Worm (Caenorhabditis elegans) whole organism, young adult: ENCODE measurements around the gene T01C3.11.
A peak's percentile ranks its signal among the peaks of the same experiment; 100 is the strongest.

Experiments used
- B0019.2 ChIP-seq: fragments of 200-800 bp; sonication (Bioruptor generic); conservative IDR thresholded peaks from 2 replicates; pipeline ENCODE4 v1.3.6; 2022; ENCODE audit warnings: missing genetic modification reagents, missing genetic modification characterization, missing compliant biosample characterization
- B0336.3 ChIP-seq: fragments of 200-800 bp; sonication (Bioruptor generic); IDR thresholded peaks from 2 replicates; pipeline ENCODE4 v1.3.6; 2022; ENCODE audit warnings: missing genetic modification characterization, missing compliant biosample characterization
- F22D6.2 ChIP-seq: sonication (generic microtip); optimal IDR thresholded peaks from 2 replicates; lab custom pipeline; 2016; ENCODE audit warnings: mild to moderate bottlenecking, missing genetic modification characterization, missing compliant biosample characterization
- F33H1.4 ChIP-seq: fragments of 200-800 bp; sonication (Bioruptor generic); IDR thresholded peaks from 2 replicates; pipeline ENCODE4 v1.3.6; 2022; ENCODE audit warnings: missing genetic modification reagents, missing genetic modification characterization, missing compliant biosample characterization
- F37B4.10 ChIP-seq: fragments of 200-800 bp; sonication (Bioruptor generic); IDR thresholded peaks from 2 replicates; pipeline ENCODE4 v1.3.6; 2022; ENCODE audit warnings: missing genetic modification characterization, missing compliant biosample characterization
- F39B2.1 ChIP-seq: fragments of 200-800 bp; sonication (Bioruptor generic); IDR thresholded peaks from 2 replicates; pipeline ENCODE4 v1.3.6; 2022; ENCODE audit warnings: missing genetic modification reagents, missing genetic modification characterization, missing compliant biosample characterization
- F57C9.4 ChIP-seq: sonication (generic microtip); optimal IDR thresholded peaks from 2 replicates; lab custom pipeline; 2017; ENCODE audit warnings: mild to moderate bottlenecking, missing genetic modification characterization, missing compliant biosample characterization
- T26A5.8 ChIP-seq: sonication (generic microtip); optimal IDR thresholded peaks from 2 replicates; lab custom pipeline; 2016; ENCODE audit warnings: missing genetic modification characterization, missing compliant biosample characterization
- Y53F4B.3 ChIP-seq: fragments of 200-800 bp; sonication (Bioruptor generic); IDR thresholded peaks from 2 replicates; pipeline ENCODE4 v1.3.6; 2022; ENCODE audit warnings: missing genetic modification reagents, missing genetic modification characterization, missing compliant biosample characterization
- Y53G8AR.9 ChIP-seq: fragments of 200-800 bp; sonication (Bioruptor generic); conservative IDR thresholded peaks from 2 replicates; pipeline ENCODE4 v1.3.6; 2022; ENCODE audit warnings: missing genetic modification reagents, missing genetic modification characterization, missing compliant biosample characterization
- Y56A3A.18 ChIP-seq: fragments of 200-800 bp; sonication (Bioruptor generic); IDR thresholded peaks from 2 replicates; pipeline ENCODE4 v1.3.6; 2022; ENCODE audit warnings: missing genetic modification reagents, missing genetic modification characterization, missing compliant biosample characterization
- Y67H2A.10 ChIP-seq: fragments of 200-800 bp; sonication (Bioruptor generic); conservative IDR thresholded peaks from 2 replicates; pipeline ENCODE4 v1.3.6; 2022; ENCODE audit warnings: missing genetic modification reagents, missing genetic modification characterization, missing compliant biosample characterization
- Y95B8A.8 ChIP-seq: fragments of 200-800 bp; sonication (Bioruptor generic); IDR thresholded peaks from 2 replicates; pipeline ENCODE4 v1.3.6; 2022; ENCODE audit warnings: missing genetic modification reagents, missing genetic modification characterization, missing compliant biosample characterization
- aptf-2 ChIP-seq: fragments of 200-800 bp; sonication (Bioruptor generic); conservative IDR thresholded peaks from 2 replicates; pipeline ENCODE4 v1.3.6; 2022; ENCODE audit warnings: missing genetic modification reagents, missing genetic modification characterization, missing compliant biosample characterization
- atf-7 ChIP-seq: sonication (generic microtip); optimal IDR thresholded peaks from 2 replicates; lab custom pipeline; 2017; ENCODE audit warnings: mild to moderate bottlenecking, missing genetic modification characterization, missing compliant biosample characterization
- attf-6 ChIP-seq: fragments of 200-800 bp; sonication (Bioruptor generic); IDR thresholded peaks from 2 replicates; pipeline ENCODE4 v1.3.6; 2022; ENCODE audit warnings: missing genetic modification reagents, missing genetic modification characterization, missing compliant biosample characterization
- bed-2 ChIP-seq: fragments of 200-800 bp; sonication (Bioruptor generic); IDR thresholded peaks from 2 replicates; pipeline ENCODE4 v1.3.6; 2022; ENCODE audit warnings: missing genetic modification reagents, missing genetic modification characterization, missing compliant biosample characterization
- cebp-1 ChIP-seq, 2 experiments: fragments of 200-800 bp in 1 of 2; sonication (Bioruptor generic) in 1 of 2; sonication (generic microtip) in 1 of 2; IDR thresholded peaks in 1 of 2; optimal IDR thresholded peaks in 1 of 2; 2 replicates each; pipeline versions ENCODE4 v1.3.6 to Lab custom; 2017 to 2022; ENCODE audit warnings: missing compliant biosample characterization in 2 of 2, missing genetic modification characterization in 2 of 2, mild to moderate bottlenecking in 1 of 2, missing genetic modification reagents in 1 of 2, moderate library complexity in 1 of 2
- ceh-58 ChIP-seq: fragments of 200-800 bp; sonication (Bioruptor generic); IDR thresholded peaks from 2 replicates; pipeline ENCODE4 v1.3.6; 2022; ENCODE audit warnings: missing genetic modification characterization, missing compliant biosample characterization
- egl-18 ChIP-seq: fragments of 200-800 bp; sonication (Bioruptor generic); IDR thresholded peaks from 2 replicates; pipeline ENCODE4 v1.3.6; 2022; ENCODE audit warnings: missing genetic modification reagents, missing genetic modification characterization, missing compliant biosample characterization
- egrh-3 ChIP-seq: fragments of 200-800 bp; sonication (Bioruptor generic); IDR thresholded peaks from 2 replicates; pipeline ENCODE4 v1.3.6; 2022; ENCODE audit warnings: missing genetic modification reagents, missing genetic modification characterization, missing compliant biosample characterization
- fkh-3 ChIP-seq: sonication (generic microtip); optimal IDR thresholded peaks from 2 replicates; lab custom pipeline; 2016; ENCODE audit warnings: mild to moderate bottlenecking, missing genetic modification characterization, missing compliant biosample characterization
- gei-17 ChIP-seq: fragments of 200-800 bp; sonication (Bioruptor generic); optimal IDR thresholded peaks from 2 replicates; lab custom pipeline; 2018; ENCODE audit warnings: mild to moderate bottlenecking, missing genetic modification characterization, missing compliant biosample characterization
- hlh-26 ChIP-seq: fragments of 200-800 bp; sonication (Bioruptor generic); conservative IDR thresholded peaks from 2 replicates; pipeline ENCODE4 v1.3.6; 2022; ENCODE audit warnings: missing genetic modification reagents, missing genetic modification characterization, missing compliant biosample characterization
- hrde-1 ChIP-seq: sonication (generic microtip); optimal IDR thresholded peaks from 2 replicates; lab custom pipeline; 2016; ENCODE audit warnings: missing genetic modification characterization, mild to moderate bottlenecking, missing compliant biosample characterization, moderate library complexity, missing genotype, missing genetic modification reagents, borderline replicate concordance
- let-526 ChIP-seq: fragments of 200-800 bp; sonication (Bioruptor generic); IDR thresholded peaks from 2 replicates; pipeline ENCODE4 v1.3.6; 2022; ENCODE audit warnings: missing genetic modification reagents, missing genetic modification characterization, missing compliant biosample characterization
- lin-40 ChIP-seq: sonication (generic microtip); optimal IDR thresholded peaks from 2 replicates; lab custom pipeline; 2016; ENCODE audit warnings: missing genetic modification characterization, mild to moderate bottlenecking, missing compliant biosample characterization, missing genotype, missing genetic modification reagents
- lin-54 ChIP-seq: fragments of 200-800 bp; sonication (Bioruptor generic); optimal IDR thresholded peaks from 2 replicates; lab custom pipeline; 2018; ENCODE audit warnings: mild to moderate bottlenecking, missing genetic modification characterization, missing compliant biosample characterization
- lir-1 ChIP-seq: fragments of 200-800 bp; sonication (Bioruptor generic); conservative IDR thresholded peaks from 2 replicates; pipeline ENCODE4 v1.3.6; 2022; ENCODE audit warnings: missing genetic modification reagents, missing genetic modification characterization, missing compliant biosample characterization
- madf-3 ChIP-seq: fragments of 200-800 bp; sonication (Bioruptor generic); IDR thresholded peaks from 2 replicates; pipeline ENCODE4 v1.3.6; 2022; ENCODE audit warnings: missing genetic modification reagents, missing genetic modification characterization, missing compliant biosample characterization
- madf-6 ChIP-seq: fragments of 200-800 bp; sonication (Bioruptor generic); IDR thresholded peaks from 2 replicates; pipeline ENCODE4 v1.3.6; 2022; ENCODE audit warnings: missing genetic modification reagents, missing genetic modification characterization, missing compliant biosample characterization
- madf-8 ChIP-seq: fragments of 200-800 bp; sonication (Bioruptor generic); conservative IDR thresholded peaks from 2 replicates; pipeline ENCODE4 v1.3.6; 2022; ENCODE audit warnings: missing genetic modification reagents, missing genetic modification characterization, missing compliant biosample characterization
- mel-28 ChIP-seq: sonication (generic microtip); optimal IDR thresholded peaks from 2 replicates; lab custom pipeline; 2016; ENCODE audit warnings: borderline replicate concordance, mild to moderate bottlenecking, missing genetic modification characterization, missing compliant biosample characterization
- mes-4 ChIP-seq: sonication (generic microtip); optimal IDR thresholded peaks from 2 replicates; lab custom pipeline; 2016; ENCODE audit warnings: missing genotype, missing genetic modification characterization, missing compliant biosample characterization
- nhr-80 ChIP-seq: sonication (generic microtip); optimal IDR thresholded peaks from 2 replicates; lab custom pipeline; 2016; ENCODE audit warnings: missing genetic modification characterization, missing compliant biosample characterization
- rec-8 ChIP-seq, 2 experiments: sonication (generic microtip); optimal IDR thresholded peaks; 2 replicates each; lab custom pipeline; 2016; ENCODE audit warnings: mild to moderate bottlenecking in 2 of 2, missing genetic modification characterization in 2 of 2, missing genetic modification reagents in 2 of 2, missing genotype in 2 of 2, missing biosample characterization in 1 of 2, missing compliant biosample characterization in 1 of 2, moderate library complexity in 1 of 2
- rpc-1 ChIP-seq, 2 experiments: fragments of 150-350 bp in 1 of 2; sonication (generic microtip) in 1 of 2; optimal IDR thresholded peaks; 2 replicates each; lab custom pipeline; 2014 to 2018; ENCODE audit warnings: missing biosample characterization in 1 of 2, missing genetic modification characterization in 1 of 2, missing genetic modification reagents in 1 of 2, missing genotype in 1 of 2
- snpc-1.3 ChIP-seq: sonication (generic microtip); optimal IDR thresholded peaks from 2 replicates; lab custom pipeline; 2017; ENCODE audit warnings: missing genetic modification characterization, mild to moderate bottlenecking, missing compliant biosample characterization, antibody characterized with exemption, moderate library complexity, missing genotype, missing genetic modification reagents; ENCODE audit not compliant: insufficient read depth
- sptf-2 ChIP-seq: fragments of 200-800 bp; sonication (Bioruptor generic); optimal IDR thresholded peaks from 2 replicates; lab custom pipeline; 2018; ENCODE audit warnings: mild to moderate bottlenecking, missing genetic modification characterization, missing compliant biosample characterization
- tbp1 ChIP-seq: fragments of 200-800 bp; sonication (Bioruptor generic); optimal IDR thresholded peaks from 2 replicates; lab custom pipeline; 2018; ENCODE audit warnings: mild to moderate bottlenecking, missing genetic modification characterization, missing compliant biosample characterization
- tbx-9 ChIP-seq: sonication (generic microtip); optimal IDR thresholded peaks from 2 replicates; lab custom pipeline; 2016; ENCODE audit warnings: borderline replicate concordance, missing genetic modification characterization, inconsistent platforms, missing compliant biosample characterization
- unc-62 ChIP-seq: fragments of 150-350 bp; optimal IDR thresholded peaks from 2 replicates; lab custom pipeline; 2014; ENCODE audit warnings: missing biosample characterization, missing genetic modification reagents, missing genetic modification characterization
- zim-3 ChIP-seq: sonication (generic microtip); optimal IDR thresholded peaks from 2 replicates; lab custom pipeline; 2017; ENCODE audit warnings: mild to moderate bottlenecking, missing genetic modification characterization, moderate library complexity, missing compliant biosample characterization
- ztf-25 ChIP-seq: fragments of 200-800 bp; sonication (Bioruptor generic); IDR thresholded peaks from 2 replicates; pipeline ENCODE4 v1.3.6; 2022; ENCODE audit warnings: missing genetic modification reagents, missing genetic modification characterization, missing compliant biosample characterization
- ztf-28 ChIP-seq: fragments of 200-800 bp; sonication (Bioruptor generic); IDR thresholded peaks from 2 replicates; pipeline ENCODE4 v1.3.6; 2022; ENCODE audit warnings: missing genetic modification reagents, missing genetic modification characterization, missing compliant biosample characterization

Gene T01C3.11

ce11 chrV:15001536-15001935 lies 2.2 kb downstream of the T01C3.11 start (continued):
- TF ChIP-seq unc-62, result no peak
- TF ChIP-seq lir-1, result no peak
- no peak for TF ChIP-seq B0019.2 (GFP tag; lab: Robert Waterston, UW)
- no peak for TF ChIP-seq rec-8 (tag; optimal IDR thresholded peaks at IDR 0.05; lab: Kevin White, UChicago)
- TF ChIP-seq let-526 (GFP tag; lab: Robert Waterston, UW), result no peak
- TF ChIP-seq lin-40 (tag; lab: Kevin White, UChicago), result no peak
- TF ChIP-seq Y53F4B.3 (GFP tag; lab: Robert Waterston, UW), result no peak
- no peak for TF ChIP-seq mes-4 (tag; lab: Kevin White, UChicago)
- no peak for TF ChIP-seq snpc-1.3 (tag; lab: Kevin White, UChicago)

ce11 chrV:15002184-15002690 lies 2.9 kb downstream of the T01C3.11 start, which contains the start of the genes fib-1 and mut-15:
Gene fib-1, minus strand, starts transcription at chrV:15002223.
Gene mut-15, plus strand, starts transcription at chrV:15002543.
- TF ChIP-seq cebp-1 (GFP tag; IDR thresholded peaks at IDR 0.05; lab: Robert Waterston, UW) (peak; percentile 46; the same call in 1 of the 2 replicates), cebp-1 (tag; optimal IDR thresholded peaks at IDR 0.05; lab: Kevin White, UChicago) (peak; percentile 84), sptf-2 (GFP tag; lab: Kevin White, UChicago) (no peak), unc-62 (no peak), F22D6.2 (tag; lab: Kevin White, UChicago) (no peak), madf-8 (GFP tag; lab: Robert Waterston, UW) (peak; percentile 71), hrde-1 (tag; lab: Kevin White, UChicago) (no peak), F37B4.10 (GFP tag; lab: Robert Waterston, UW) (no peak), gei-17 (GFP tag; lab: Kevin White, UChicago) (no peak), Y53G8AR.9 (peak; percentile 82), nhr-80 (tag; lab: Kevin White, UChicago) (peak; percentile 56), F39B2.1 (GFP tag; lab: Robert Waterston, UW) (no peak), mel-28 (no peak), hlh-26 (GFP tag; lab: Robert Waterston, UW) (no peak), fkh-3 (tag; lab: Kevin White, UChicago) (no peak), attf-6 (GFP tag; lab: Robert Waterston, UW) (0 out of 2 replicates have a peak, but pooled peaks have one; percentile 42), Y95B8A.8 (GFP tag; lab: Robert Waterston, UW) (peak; percentile 71; the same call in 1 of the 2 replicates), egl-18 (no peak), Y56A3A.18 (GFP tag; lab: Robert Waterston, UW) (no peak), bed-2 (GFP tag; lab: Robert Waterston, UW) (peak; percentile 66; the same call in 1 of the 2 replicates), egrh-3 (GFP tag; lab: Robert Waterston, UW) (no peak), ceh-58 (GFP tag; lab: Robert Waterston, UW) (no peak), tbp1 (GFP tag; lab: Kevin White, UChicago) (peak; percentile 72), madf-6 (GFP tag; lab: Robert Waterston, UW) (peak; percentile 84), atf-7 (peak; percentile 34), madf-3 (GFP tag; lab: Robert Waterston, UW) (no peak), zim-3 (no peak), Y67H2A.10 (GFP tag; lab: Robert Waterston, UW) (peak; percentile 76; the same call in 1 of the 2 replicates), T26A5.8 (tag; lab: Kevin White, UChicago) (no peak), F57C9.4 (tag; lab: Kevin White, UChicago) (no peak), B0336.3 (peak; percentile 51; the same call in 1 of the 2 replicates), aptf-2 (GFP tag; lab: Robert Waterston, UW) (peak; percentile 78), lin-54 (peak; percentile 80), ztf-28 (peak; percentile 95), F33H1.4 (GFP tag; lab: Robert Waterston, UW) (peak; percentile 98), tbx-9 (no peak), ztf-25 (GFP tag; lab: Robert Waterston, UW) (0 out of 2 replicates have a peak, but pooled peaks have one; percentile 14), rpc-1 (optimal IDR thresholded peaks at IDR 0.05; lab: Kevin White, UChicago) (no peak), rpc-1 (tag; optimal IDR thresholded peaks at IDR 0.05; lab: Kevin White, UChicago) (no peak)
